Fruit fly (Drosophila melanogaster) whole organism, prepupa: ENCODE measurements around the gene btn.

Experiments used
- Blimp-1 ChIP-seq: fragments of 200-800 bp; sonication (Bioruptor generic); optimal IDR thresholded peaks from 3 replicates; lab custom pipeline; 2017; ENCODE audit warnings: missing biosample characterization, missing genetic modification characterization, mild to moderate bottlenecking, moderate library complexity, missing genetic modification reagents
- CG11294 ChIP-seq: fragments of 200-800 bp; sonication (Bioruptor generic); IDR thresholded peaks from 2 replicates; pipeline ENCODE4 v1.3.6; 2022; ENCODE audit warnings: missing biosample characterization, missing genetic modification characterization
- CG16779 ChIP-seq: fragments of 200-800 bp; sonication (Bioruptor generic); optimal IDR thresholded peaks from 3 replicates; lab custom pipeline; 2017; ENCODE audit warnings: missing biosample characterization, mild to moderate bottlenecking, missing genetic modification characterization
- CG34406 ChIP-seq: fragments of 200-800 bp; sonication (Bioruptor generic); optimal IDR thresholded peaks from 3 replicates; lab custom pipeline; 2016; ENCODE audit warnings: missing biosample characterization, missing genetic modification characterization
- CG3919 ChIP-seq: fragments of 200-800 bp; sonication (Bioruptor generic); optimal IDR thresholded peaks from 3 replicates; lab custom pipeline; 2016; ENCODE audit warnings: missing biosample characterization, missing genetic modification characterization
- CG4318 ChIP-seq: fragments of 200-800 bp; sonication (Bioruptor generic); optimal IDR thresholded peaks from 3 replicates; lab custom pipeline; 2017; ENCODE audit warnings: missing biosample characterization, mild to moderate bottlenecking, missing genetic modification characterization
- CG8632 ChIP-seq: fragments of 200-800 bp; sonication (Bioruptor generic); optimal IDR thresholded peaks from 3 replicates; lab custom pipeline; 2016; ENCODE audit warnings: missing biosample characterization, missing genetic modification characterization
- Eip75B ChIP-seq: fragments of 200-800 bp; sonication (Bioruptor generic); optimal IDR thresholded peaks from 3 replicates; lab custom pipeline; 2016; ENCODE audit warnings: missing biosample characterization, missing genetic modification characterization
- achi ChIP-seq: fragments of 200-800 bp; sonication (Bioruptor generic); optimal IDR thresholded peaks from 3 replicates; lab custom pipeline; 2016; ENCODE audit warnings: missing biosample characterization, missing genetic modification characterization
- dsx ChIP-seq: fragments of 200-800 bp; optimal IDR thresholded peaks from 3 replicates; lab custom pipeline; 2019; ENCODE audit warnings: missing biosample characterization, mild to moderate bottlenecking, missing genetic modification characterization, moderate library complexity; ENCODE audit not compliant: poor library complexity, severe bottlenecking
- svp ChIP-seq: fragments of 200-800 bp; sonication (Bioruptor generic); peaks from one replicate; lab custom pipeline; 2016; ENCODE audit warnings: missing biosample characterization, missing genetic modification characterization

- TF ChIP-seq Eip75B (GFP tag; lab: Kevin White, UChicago) (no peak), CG11294 (GFP tag; lab: Robert Waterston, UW) (no peak), achi (GFP tag; lab: Kevin White, UChicago) (no peak), CG34406 (GFP tag; lab: Kevin White, UChicago) (no peak), Blimp-1 (GFP tag; lab: Kevin White, UChicago) (no peak), CG8632 (GFP tag; lab: Kevin White, UChicago) (no peak), svp (GFP tag; lab: Kevin White, UChicago) (no peak), CG3919 (GFP tag; lab: Kevin White, UChicago) (no peak), dsx (GFP tag; lab: Kevin White, UChicago) (no peak), CG16779 (tag; lab: Kevin White, UChicago) (no peak), CG4318 (GFP tag; lab: Kevin White, UChicago) (no peak)
Measured at dm6 chr3R:22562502-22562901, 23.9 kb downstream of the btn start, which contains the start of gene sit.
